Fruit fly (Drosophila melanogaster) whole organism, wandering third instar larva: ENCODE measurements around the gene ro.

Source experiments
- GATAd ChIP-seq: sonication (Bioruptor generic); optimal IDR thresholded peaks from 2 replicates; lab custom pipeline; 2016; ENCODE audit warnings: missing biosample characterization, missing genetic modification characterization
- brk ChIP-seq: fragments of 200-800 bp; sonication (Bioruptor generic); optimal IDR thresholded peaks from 2 replicates; lab custom pipeline; 2016; ENCODE audit warnings: missing biosample characterization, mild to moderate bottlenecking, missing genetic modification characterization
- dmrt93B ChIP-seq: fragments of 200-800 bp; sonication (Bioruptor generic); optimal IDR thresholded peaks from 2 replicates; lab custom pipeline; 2018; ENCODE audit warnings: missing biosample characterization, mild to moderate bottlenecking, missing genetic modification characterization
- h ChIP-seq: fragments of 200-800 bp; sonication (Bioruptor generic); optimal IDR thresholded peaks from 3 replicates; lab custom pipeline; 2016; ENCODE audit warnings: missing biosample characterization, mild to moderate bottlenecking, missing genetic modification characterization
- lola ChIP-seq: fragments of >200 bp; optimal IDR thresholded peaks from 2 replicates; lab custom pipeline; 2017; ENCODE audit warnings: missing biosample characterization, missing genetic modification characterization
- pan ChIP-seq: fragments of >200 bp; optimal IDR thresholded peaks from 2 replicates; lab custom pipeline; 2017
- psq ChIP-seq: fragments of 200-800 bp; sonication (Bioruptor generic); optimal IDR thresholded peaks from 3 replicates; lab custom pipeline; 2017; ENCODE audit warnings: missing biosample characterization, mild to moderate bottlenecking, missing genetic modification characterization, moderate library complexity
- sv ChIP-seq: fragments of 200-800 bp; sonication (Bioruptor generic); optimal IDR thresholded peaks from 3 replicates; lab custom pipeline; 2016; ENCODE audit warnings: missing biosample characterization, missing genetic modification characterization

DNA sequence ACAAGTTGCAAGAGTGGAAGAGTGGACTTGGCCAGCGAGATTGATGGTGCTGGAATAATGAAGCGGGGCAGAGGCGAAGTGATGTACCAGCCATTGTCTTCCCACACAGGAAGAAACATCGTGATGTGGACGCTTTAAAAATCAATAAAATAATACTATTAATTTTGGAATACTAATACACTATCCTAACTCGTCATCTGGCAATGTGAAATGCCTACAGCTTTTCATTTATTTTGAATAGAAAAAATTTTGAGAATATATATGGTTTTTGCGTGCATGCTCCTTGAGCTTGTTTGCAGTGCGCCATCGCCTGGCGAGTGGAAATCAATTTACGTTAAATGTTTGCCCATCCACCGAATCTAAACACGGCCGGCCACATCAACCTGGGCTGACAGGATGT is 49.1 kb downstream of the ro start:
- TF ChIP-seq dmrt93B (GFP tag; lab: Kevin White, UChicago): no peak
- no peak for TF ChIP-seq lola (GFP tag; lab: Kevin White, UChicago)
- no peak for TF ChIP-seq pan
- TF ChIP-seq sv: no peak
- TF ChIP-seq psq (GFP tag; lab: Kevin White, UChicago): no peak
- no peak for TF ChIP-seq h (GFP tag; lab: Kevin White, UChicago)
- no peak for TF ChIP-seq brk (GFP tag; lab: Kevin White, UChicago)
- TF ChIP-seq GATAd (GFP tag; lab: Kevin White, UChicago): no peak
